Worm (Caenorhabditis elegans) whole organism, early embryonic: ENCODE measurements around the gene ZK354.3.
"Not testable (repeated sequence)": the region's sequence is repeated elsewhere in the genome, so short reads cannot be mapped to it uniquely, and the experiment has no call there.

ENCODE experiments used
- B0310.2 ChIP-seq: sonication (generic microtip); optimal IDR thresholded peaks from 2 replicates; lab custom pipeline; 2016; ENCODE audit warnings: mild to moderate bottlenecking, missing genetic modification characterization, missing compliant biosample characterization
- F13C5.2 ChIP-seq: sonication (generic microtip); optimal IDR thresholded peaks from 2 replicates; lab custom pipeline; 2017; ENCODE audit warnings: mild to moderate bottlenecking, missing genetic modification characterization, inconsistent platforms, missing compliant biosample characterization
- aly-1 ChIP-seq: sonication (generic microtip); optimal IDR thresholded peaks from 2 replicates; lab custom pipeline; 2016; ENCODE audit warnings: missing genetic modification characterization, missing compliant biosample characterization
- ama-1 ChIP-seq: fragments of 150-350 bp; optimal IDR thresholded peaks from 2 replicates; lab custom pipeline; 2014
- ceh-13 ChIP-seq: fragments of 200-800 bp; sonication (Bioruptor generic); optimal IDR thresholded peaks from 2 replicates; lab custom pipeline; 2018; ENCODE audit warnings: mild to moderate bottlenecking, missing genetic modification characterization, missing compliant biosample characterization
- ceh-36 ChIP-seq: sonication (generic microtip); optimal IDR thresholded peaks from 2 replicates; lab custom pipeline; 2016; ENCODE audit warnings: missing genetic modification characterization, inconsistent platforms, missing compliant biosample characterization
- ets-7 ChIP-seq: sonication (generic microtip); optimal IDR thresholded peaks from 2 replicates; lab custom pipeline; 2016; ENCODE audit warnings: missing genotype, missing genetic modification characterization, missing compliant biosample characterization
- flt-1 ChIP-seq: fragments of 200-800 bp; sonication (Bioruptor generic); IDR thresholded peaks from 2 replicates; pipeline ENCODE4 v1.3.6; 2022; ENCODE audit warnings: missing genetic modification characterization, missing compliant biosample characterization
- hmg-4 ChIP-seq: fragments of 200-800 bp; sonication (Bioruptor generic); optimal IDR thresholded peaks from 2 replicates; lab custom pipeline; 2018; ENCODE audit warnings: mild to moderate bottlenecking, missing genetic modification characterization, missing compliant biosample characterization
- pes-1 ChIP-seq: fragments of 200-800 bp; sonication (Bioruptor generic); IDR thresholded peaks from 2 replicates; pipeline ENCODE4 v1.3.6; 2022; ENCODE audit warnings: missing genetic modification reagents, missing genetic modification characterization, missing compliant biosample characterization

- TF ChIP-seq hmg-4 (GFP tag; lab: Kevin White, UChicago); ceh-13 (GFP tag; lab: Kevin White, UChicago); ama-1 (lab: Kevin White, UChicago); aly-1 (tag; lab: Kevin White, UChicago); pes-1 (GFP tag; lab: Robert Waterston, UW); ceh-36 (tag; lab: Kevin White, UChicago); F13C5.2 (tag; lab: Kevin White, UChicago); flt-1 (GFP tag; lab: Robert Waterston, UW); B0310.2 (tag; lab: Kevin White, UChicago); ets-7: not testable (repeated sequence)
Measured at ce11 chrIV:5260289-5260688, 49.6 kb upstream of the ZK354.3 start, which contains the start of gene msp-19.
